Worm (Caenorhabditis elegans) whole organism, mixed stage, embryonic: Measurements from ENCODE around the gene Y57A10A.24.

Experiments
- M03D4.4 ChIP-seq: sonication (generic microtip); optimal IDR thresholded peaks from 2 replicates; lab custom pipeline; 2017; ENCODE audit warnings: mild to moderate bottlenecking, missing genetic modification characterization, missing compliant biosample characterization
- bed-3 ChIP-seq: fragments of 200-800 bp; sonication (Bioruptor generic); optimal IDR thresholded peaks from 3 replicates; lab custom pipeline; 2018; ENCODE audit warnings: mild to moderate bottlenecking, missing genetic modification characterization, moderate library complexity, missing compliant biosample characterization
- blmp-1 ChIP-seq: fragments of 150-350 bp; optimal IDR thresholded peaks from 2 replicates; lab custom pipeline; 2014; ENCODE audit warnings: missing biosample characterization, missing genetic modification characterization
- ceh-43 ChIP-seq: fragments of 200-800 bp; sonication (Bioruptor generic); optimal IDR thresholded peaks from 2 replicates; lab custom pipeline; 2018; ENCODE audit warnings: mild to moderate bottlenecking, missing genetic modification characterization, moderate library complexity, missing compliant biosample characterization
- ceh-83 ChIP-seq: fragments of 200-800 bp; sonication (Bioruptor generic); optimal IDR thresholded peaks from 2 replicates; lab custom pipeline; 2018; ENCODE audit warnings: mild to moderate bottlenecking, missing genetic modification characterization, missing compliant biosample characterization
- ces-1 ChIP-seq: fragments of 150-350 bp; optimal IDR thresholded peaks from 2 replicates; lab custom pipeline; 2014; ENCODE audit warnings: missing biosample characterization, missing genetic modification reagents, missing genetic modification characterization
- drap-1 ChIP-seq: fragments of 200-800 bp; sonication (Bioruptor generic); optimal IDR thresholded peaks from 3 replicates; lab custom pipeline; 2018; ENCODE audit warnings: mild to moderate bottlenecking, missing genetic modification characterization, missing compliant biosample characterization
- elt-1 ChIP-seq: sonication (generic microtip); optimal IDR thresholded peaks from 2 replicates; lab custom pipeline; 2017; ENCODE audit warnings: missing genetic modification characterization, mild to moderate bottlenecking, missing compliant biosample characterization, antibody characterized with exemption, moderate library complexity, borderline replicate concordance; ENCODE audit not compliant: insufficient read depth
- flh-1 ChIP-seq: fragments of 200-800 bp; sonication (Bioruptor generic); optimal IDR thresholded peaks from 2 replicates; lab custom pipeline; 2018; ENCODE audit warnings: mild to moderate bottlenecking, missing genetic modification characterization, moderate library complexity, missing compliant biosample characterization
- ham-2 ChIP-seq: fragments of 200-800 bp; sonication (Bioruptor generic); optimal IDR thresholded peaks from 2 replicates; lab custom pipeline; 2018; ENCODE audit warnings: mild to moderate bottlenecking, missing genetic modification characterization, missing compliant biosample characterization
- hlh-1 ChIP-seq: fragments of 150-350 bp; optimal IDR thresholded peaks from 2 replicates; lab custom pipeline; 2014; ENCODE audit warnings: missing biosample characterization, missing genetic modification reagents, missing genetic modification characterization
- lin-13 ChIP-seq: fragments of 150-350 bp; optimal IDR thresholded peaks from 2 replicates; lab custom pipeline; 2014; ENCODE audit warnings: missing biosample characterization, missing genetic modification characterization
- lin-32 ChIP-seq: fragments of 200-800 bp; sonication (Bioruptor generic); optimal IDR thresholded peaks from 2 replicates; lab custom pipeline; 2018; ENCODE audit warnings: mild to moderate bottlenecking, missing genetic modification characterization, missing compliant biosample characterization
- lsy-2 ChIP-seq: fragments of 150-350 bp; optimal IDR thresholded peaks from 2 replicates; lab custom pipeline; 2014; ENCODE audit warnings: missing biosample characterization, missing genetic modification characterization
- mep-1 ChIP-seq: fragments of 150-350 bp; optimal IDR thresholded peaks from 2 replicates; lab custom pipeline; 2017; ENCODE audit warnings: missing biosample characterization, missing genetic modification reagents, missing genetic modification characterization, inconsistent platforms
- mls-2 ChIP-seq: sonication (generic microtip); optimal IDR thresholded peaks from 2 replicates; lab custom pipeline; 2016; ENCODE audit warnings: mild to moderate bottlenecking, missing genetic modification characterization, moderate library complexity, missing compliant biosample characterization
- nhr-12 ChIP-seq: fragments of 150-350 bp; optimal IDR thresholded peaks from 2 replicates; lab custom pipeline; 2014; ENCODE audit warnings: missing biosample characterization, missing genetic modification characterization
- nhr-2 ChIP-seq: fragments of 150-350 bp; optimal IDR thresholded peaks from 2 replicates; lab custom pipeline; 2014; ENCODE audit warnings: missing biosample characterization, missing genetic modification characterization
- nhr-28 ChIP-seq: fragments of 150-350 bp; optimal IDR thresholded peaks from 2 replicates; lab custom pipeline; 2014; ENCODE audit warnings: missing biosample characterization, missing genetic modification characterization
- nhr-76 ChIP-seq: sonication (generic microtip); optimal IDR thresholded peaks from 2 replicates; lab custom pipeline; 2017; ENCODE audit warnings: missing biosample characterization, missing genetic modification characterization
- pha-4 ChIP-seq: fragments of 150-350 bp; optimal IDR thresholded peaks from 2 replicates; lab custom pipeline; 2018; ENCODE audit warnings: missing biosample characterization, missing genetic modification reagents, missing genetic modification characterization
- unc-120 ChIP-seq: sonication (generic microtip); optimal IDR thresholded peaks from 2 replicates; lab custom pipeline; 2017; ENCODE audit warnings: missing genetic modification characterization, missing compliant biosample characterization; ENCODE audit not compliant: poor library complexity, severe bottlenecking
- unc-39 ChIP-seq: fragments of 150-350 bp; optimal IDR thresholded peaks from 2 replicates; lab custom pipeline; 2014; ENCODE audit warnings: missing biosample characterization, missing genetic modification characterization
- unc-62 ChIP-seq: fragments of 150-350 bp; optimal IDR thresholded peaks from 2 replicates; lab custom pipeline; 2014; ENCODE audit warnings: missing biosample characterization, missing genetic modification reagents, missing genetic modification characterization
- zip-8 ChIP-seq: fragments of 150-350 bp; optimal IDR thresholded peaks from 2 replicates; lab custom pipeline; 2014; ENCODE audit warnings: missing biosample characterization, missing genetic modification characterization
- ztf-11 ChIP-seq: fragments of 150-350 bp; optimal IDR thresholded peaks from 2 replicates; lab custom pipeline; 2014; ENCODE audit warnings: missing biosample characterization, missing genetic modification characterization

Gene Y57A10A.24

ce11 chrII:12284045-12284444 lies 41.3 kb downstream of the Y57A10A.24 start:
- TF ChIP-seq lsy-2 (no peak), blmp-1 (no peak), zip-8 (tag; lab: Kevin White, UChicago) (no peak), ceh-83 (GFP tag; lab: Kevin White, UChicago) (no peak), nhr-28 (tag; lab: Kevin White, UChicago) (no peak), nhr-76 (no peak), lin-13 (no peak), M03D4.4 (no peak), unc-120 (tag; lab: Kevin White, UChicago) (no peak), ztf-11 (tag; lab: Kevin White, UChicago) (no peak), flh-1 (no peak), bed-3 (GFP tag; lab: Kevin White, UChicago) (no peak), ceh-43 (GFP tag; lab: Kevin White, UChicago) (no peak), nhr-12 (tag; lab: Kevin White, UChicago) (no peak), elt-1 (tag; lab: Kevin White, UChicago) (no peak), drap-1 (GFP tag; lab: Kevin White, UChicago) (no peak), ces-1 (GFP tag; lab: Kevin White, UChicago) (no peak)

ce11 chrII:12289085-12289484 lies 46.3 kb downstream of the Y57A10A.24 start, which contains the start of gene Y57A10A.31:
Gene Y57A10A.31, plus strand, starts transcription at chrII:12289385.
- no peak for TF ChIP-seq mls-2 (tag; lab: Kevin White, UChicago)

ce11 chrII:12296591-12296990 lies 53.8 kb downstream of the Y57A10A.24 start:
- TF ChIP-seq ham-2 (GFP tag; lab: Kevin White, UChicago): no peak
- no peak for TF ChIP-seq lin-32 (GFP tag; lab: Kevin White, UChicago)
- no peak for TF ChIP-seq drap-1 (GFP tag; lab: Kevin White, UChicago)
- no peak for TF ChIP-seq pha-4
- TF ChIP-seq hlh-1: no peak
- TF ChIP-seq nhr-2 (tag; lab: Kevin White, UChicago): no peak
- no peak for TF ChIP-seq bed-3 (GFP tag; lab: Kevin White, UChicago)
- no peak for TF ChIP-seq flh-1
- TF ChIP-seq unc-39 (tag; lab: Kevin White, UChicago): no peak
- no peak for TF ChIP-seq blmp-1
- TF ChIP-seq elt-1 (tag; lab: Kevin White, UChicago): no peak
- no peak for TF ChIP-seq nhr-76
- no peak for TF ChIP-seq ceh-83 (GFP tag; lab: Kevin White, UChicago)
- TF ChIP-seq ceh-43 (GFP tag; lab: Kevin White, UChicago): no peak
- no peak for TF ChIP-seq unc-62
- no peak for TF ChIP-seq zip-8 (tag; lab: Kevin White, UChicago)
- TF ChIP-seq mep-1: no peak
- TF ChIP-seq lin-13: no peak
